Worm (Caenorhabditis elegans) whole organism, late embryonic: Measurements from ENCODE around the gene K11H12.8.

Experiments
- ceh-31 ChIP-seq: sonication (generic microtip); optimal IDR thresholded peaks from 2 replicates; lab custom pipeline; 2016; ENCODE audit warnings: missing genetic modification characterization, missing compliant biosample characterization
- ceh-48 ChIP-seq: sonication (generic microtip); optimal IDR thresholded peaks from 2 replicates; lab custom pipeline; 2016; ENCODE audit warnings: missing genetic modification characterization, inconsistent platforms, missing compliant biosample characterization
- ets-4 ChIP-seq: sonication (generic microtip); optimal IDR thresholded peaks from 2 replicates; lab custom pipeline; 2016; ENCODE audit warnings: missing genetic modification characterization, missing compliant biosample characterization
- hlh-6 ChIP-seq: sonication (generic microtip); optimal IDR thresholded peaks from 2 replicates; lab custom pipeline; 2016; ENCODE audit warnings: missing genotype, missing genetic modification characterization, missing compliant biosample characterization
- nhr-11 ChIP-seq: fragments of 150-350 bp; optimal IDR thresholded peaks from 2 replicates; lab custom pipeline; 2014; ENCODE audit warnings: missing biosample characterization, missing genetic modification characterization
- pag-3 ChIP-seq: sonication (generic microtip); optimal IDR thresholded peaks from 2 replicates; lab custom pipeline; 2016; ENCODE audit warnings: missing compliant biosample characterization, missing genetic modification characterization, borderline replicate concordance
- pha-2 ChIP-seq: sonication (generic microtip); optimal IDR thresholded peaks from 2 replicates; lab custom pipeline; 2017; ENCODE audit warnings: mild to moderate bottlenecking, missing genetic modification characterization, missing compliant biosample characterization
- rnt-1 ChIP-seq: sonication (generic microtip); optimal IDR thresholded peaks from 2 replicates; lab custom pipeline; 2016; ENCODE audit warnings: missing genetic modification characterization, missing compliant biosample characterization
- sox-2 ChIP-seq: fragments of 200-800 bp; sonication (Bioruptor generic); IDR thresholded peaks from 2 replicates; pipeline ENCODE4 v1.3.6; 2022; ENCODE audit warnings: missing genetic modification reagents, missing genetic modification characterization, missing compliant biosample characterization
- unc-42 ChIP-seq: sonication (generic microtip); optimal IDR thresholded peaks from 2 replicates; lab custom pipeline; 2016; ENCODE audit warnings: missing genotype, missing genetic modification characterization, missing compliant biosample characterization

ce11 chrIV:613155-613554 lies 42.0 kb upstream of the K11H12.8 start:
- no peak for TF ChIP-seq pha-2 (tag; lab: Kevin White, UChicago)
- TF ChIP-seq hlh-6 (tag; lab: Kevin White, UChicago): no peak
- no peak for TF ChIP-seq ets-4
- TF ChIP-seq pag-3 (tag; lab: Kevin White, UChicago): no peak
- TF ChIP-seq ceh-31 (tag; lab: Kevin White, UChicago): no peak
- no peak for TF ChIP-seq unc-42 (tag; lab: Kevin White, UChicago)
- no peak for TF ChIP-seq rnt-1 (tag; lab: Kevin White, UChicago)
- no peak for TF ChIP-seq nhr-11 (tag; lab: Kevin White, UChicago)
- no peak for TF ChIP-seq ceh-48
- no peak for TF ChIP-seq sox-2 (GFP tag; lab: Robert Waterston, UW)
